Worm (Caenorhabditis elegans): Measurements from ENCODE around the gene txt-5.

txt-5 gene

DNA sequence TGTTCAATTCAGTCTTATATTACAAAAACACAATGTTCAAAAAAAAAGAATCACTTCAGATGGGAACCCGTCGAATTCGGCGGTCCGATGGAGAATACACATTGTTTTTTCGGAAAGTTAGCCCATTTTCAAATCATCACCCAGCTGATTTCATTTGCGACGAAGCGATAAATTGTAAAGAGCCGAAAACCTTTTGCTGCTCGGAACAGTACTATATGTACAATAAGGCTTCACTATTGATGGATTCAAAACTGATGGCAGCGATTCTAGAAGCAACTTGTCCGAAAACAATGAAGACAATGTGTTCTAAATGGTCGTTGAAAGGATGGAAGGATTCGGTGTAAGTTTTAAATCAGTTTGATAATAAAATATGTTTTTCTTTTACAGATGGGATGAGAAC lies 21.0 kb upstream of the txt-5 start, which contains the start of gene C37C3.1:
Gene C37C3.1, plus strand, starts transcription at position 33 of the 400 bp plus-strand sequence.
- TF ChIP-seq T26A8.4 (GFP tag; IDR thresholded peaks at IDR 0.05) (peak; percentile 81), zfp-3 (GFP tag; conservative IDR thresholded peaks at IDR 0.05) (0 out of 2 replicates have a peak, but pooled peaks have one; percentile 47), ama-1 (optimal IDR thresholded peaks at IDR 0.05) (peak; percentile 84), pha-4 (GFP tag; IDR thresholded peaks at IDR 0.05) (no peak), pha-4 (tag; optimal IDR thresholded peaks at IDR 0.05) (no peak), mep-1 (tag; optimal IDR thresholded peaks at IDR 0.05) (peak; percentile 35), zip-11 (GFP tag; IDR thresholded peaks at IDR 0.05) (no peak), rbr-2 (tag; optimal IDR thresholded peaks at IDR 0.05) (peak; percentile 11), hmg-1.1 (GFP tag; IDR thresholded peaks at IDR 0.05) (no peak), daf-8 (GFP tag; IDR thresholded peaks at IDR 0.05) (0 out of 2 replicates have a peak, but pooled peaks have one; percentile 13), duxl-1 (tag; optimal IDR thresholded peaks at IDR 0.05; ENCODE audit: poor library complexity) (no peak), ctbp-1 (GFP tag; IDR thresholded peaks at IDR 0.05) (0 out of 2 replicates have a peak, but pooled peaks have one; percentile 49), dmd-8 (GFP tag; IDR thresholded peaks at IDR 0.05) (0 out of 2 replicates have a peak, but pooled peaks have one; percentile 24), ZK337.2 (GFP tag; IDR thresholded peaks at IDR 0.05) (no peak), snpc-1.2 (GFP tag; IDR thresholded peaks at IDR 0.05) (peak; percentile 23; the same call in 1 of the 2 replicates), daf-16 (GFP tag; optimal IDR thresholded peaks at IDR 0.05) (no peak), daf-16 (tag; optimal IDR thresholded peaks at IDR 0.05) (no peak), egl-27 (tag; optimal IDR thresholded peaks at IDR 0.05) (no peak), spr-1 (tag; optimal IDR thresholded peaks at IDR 0.05) (peak; percentile 19), Y5F2A.4 (GFP tag; optimal IDR thresholded peaks at IDR 0.05) (peak; percentile 24), dmd-9 (GFP tag; IDR thresholded peaks at IDR 0.05) (no peak), arid-1 (GFP tag; conservative IDR thresholded peaks at IDR 0.05) (peak; percentile 57; the same call in 1 of the 2 replicates), nhr-102 (tag; optimal IDR thresholded peaks at IDR 0.05) (peak; percentile 69), mdt-29 (GFP tag; IDR thresholded peaks at IDR 0.05) (no peak), nhr-42 (GFP tag; IDR thresholded peaks at IDR 0.05) (no peak), aly-2 (tag; optimal IDR thresholded peaks at IDR 0.05) (no peak), D1046.2 (GFP tag; IDR thresholded peaks at IDR 0.05) (no peak), F10B5.3 (tag; optimal IDR thresholded peaks at IDR 0.05) (peak; percentile 59), F49E8.2 (tag; optimal IDR thresholded peaks at IDR 0.05; ENCODE audit: borderline replicate concordance) (peak; percentile 17), nhr-111 (GFP tag; optimal IDR thresholded peaks at IDR 0.05) (no peak), nhr-48 (tag; optimal IDR thresholded peaks at IDR 0.05) (peak; percentile 15), lin-38 (GFP tag; IDR thresholded peaks at IDR 0.05) (peak; percentile 57), dve-1 (tag; optimal IDR thresholded peaks at IDR 0.05; ENCODE audit: insufficient read depth) (peak; percentile 14), lin-13 (GFP tag; optimal IDR thresholded peaks at IDR 0.05) (peak; percentile 57), lsy-2 (tag; optimal IDR thresholded peaks at IDR 0.05) (peak in 1 of 2 experiments; percentile 59), daf-12 (tag; optimal IDR thresholded peaks at IDR 0.05) (no peak), lim-7 (GFP tag; IDR thresholded peaks at IDR 0.05) (no peak), php-3 (GFP tag; IDR thresholded peaks at IDR 0.05) (no peak), ceh-62 (tag; optimal IDR thresholded peaks at IDR 0.05) (no peak), aha-1 (tag) (peak; percentile 94), F37D6.2 (tag; optimal IDR thresholded peaks at IDR 0.05) (no peak), spr-3 (GFP tag; optimal IDR thresholded peaks at IDR 0.05) (peak; percentile 13)

DNA sequence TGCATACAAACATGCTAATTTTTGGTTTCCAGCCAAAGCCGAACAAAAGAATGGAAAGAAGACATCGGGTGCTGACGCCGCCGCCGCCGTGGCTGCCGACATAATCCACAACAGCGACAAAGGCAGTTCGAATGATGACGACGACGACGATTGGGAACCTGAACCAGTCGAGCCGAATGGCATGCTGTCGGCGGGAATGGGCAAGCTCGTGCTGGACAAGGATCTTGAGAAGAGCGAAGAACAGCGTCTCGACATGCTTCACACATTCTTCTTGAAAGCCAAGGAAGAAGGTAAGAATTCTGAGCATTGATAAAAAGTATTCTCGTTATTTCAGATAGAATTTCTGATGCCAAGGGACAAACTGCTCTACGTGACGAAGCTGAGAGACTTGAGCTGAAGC lies 19.7 kb upstream of the txt-5 start:
- TF ChIP-seq set-16 (GFP tag; IDR thresholded peaks at IDR 0.05) = peak; percentile 38; the same call in 1 of the 2 replicates
- no peak for TF ChIP-seq gei-8 (GFP tag; optimal IDR thresholded peaks at IDR 0.05)
